Worm (Caenorhabditis elegans) whole organism, L4/young adult: ENCODE data around the gene clc-32.

Experiments
- W03F9.2 ChIP-seq: fragments of 150-350 bp; optimal IDR thresholded peaks from 2 replicates; lab custom pipeline; 2014; ENCODE audit warnings: missing biosample characterization, missing genetic modification characterization
- dao-5 ChIP-seq: sonication (generic microtip); optimal IDR thresholded peaks from 2 replicates; lab custom pipeline; 2016; ENCODE audit warnings: missing genotype, missing genetic modification characterization, moderate library complexity, missing compliant biosample characterization
- him-1 ChIP-seq: sonication (generic microtip); optimal IDR thresholded peaks from 2 replicates; lab custom pipeline; 2016; ENCODE audit warnings: missing genotype, missing genetic modification reagents, missing genetic modification characterization, missing compliant biosample characterization

- TF ChIP-seq W03F9.2 (tag; lab: Kevin White, UChicago) = no peak
- no peak for TF ChIP-seq him-1 (tag; lab: Kevin White, UChicago)
- no peak for TF ChIP-seq dao-5 (tag; lab: Kevin White, UChicago)
Observed at ce11 chrV:16094862-16095261, 46.1 kb downstream of the clc-32 start.
